Worm (Caenorhabditis elegans) whole organism, L4 larva: Measurements from ENCODE around the gene smc-5.
A peak's percentile ranks its signal among the peaks of the same experiment; 100 is the strongest.

ENCODE experiments used
- D1046.2 ChIP-seq: fragments of 200-800 bp; sonication (Bioruptor generic); IDR thresholded peaks from 2 replicates; pipeline ENCODE4 v1.3.6; 2022; ENCODE audit warnings: missing genetic modification characterization, missing compliant biosample characterization
- F37D6.2 ChIP-seq: sonication (generic microtip); optimal IDR thresholded peaks from 2 replicates; lab custom pipeline; 2016; ENCODE audit warnings: mild to moderate bottlenecking, missing genetic modification characterization, missing compliant biosample characterization
- T20F7.1 ChIP-seq: fragments of 200-800 bp; sonication (Bioruptor generic); optimal IDR thresholded peaks from 2 replicates; lab custom pipeline; 2018; ENCODE audit warnings: mild to moderate bottlenecking, missing genetic modification characterization, missing compliant biosample characterization
- T26A8.4 ChIP-seq: fragments of 200-800 bp; sonication (Bioruptor generic); IDR thresholded peaks from 2 replicates; pipeline ENCODE4 v1.3.6; 2022; ENCODE audit warnings: missing genetic modification characterization, missing compliant biosample characterization
- Y105C5A.15 ChIP-seq: fragments of 200-800 bp; sonication (Bioruptor generic); IDR thresholded peaks from 2 replicates; pipeline ENCODE4 v1.3.6; 2022; ENCODE audit warnings: missing genetic modification characterization, missing compliant biosample characterization
- aly-2 ChIP-seq: sonication (generic microtip); optimal IDR thresholded peaks from 2 replicates; lab custom pipeline; 2018; ENCODE audit warnings: missing biosample characterization, missing genetic modification characterization
- ama-1 ChIP-seq: fragments of 150-350 bp; optimal IDR thresholded peaks from 2 replicates; lab custom pipeline; 2014; ENCODE audit warnings: inconsistent platforms, mixed read lengths
- attf-4 ChIP-seq: sonication (generic microtip); optimal IDR thresholded peaks from 3 replicates; lab custom pipeline; 2017; ENCODE audit warnings: missing biosample characterization, missing genetic modification characterization
- ceh-32 ChIP-seq: sonication (generic microtip); optimal IDR thresholded peaks from 2 replicates; lab custom pipeline; 2016; ENCODE audit warnings: mild to moderate bottlenecking, missing genetic modification characterization, missing compliant biosample characterization; ENCODE audit not compliant: poor library complexity
- ceh-62 ChIP-seq: sonication (generic microtip); optimal IDR thresholded peaks from 2 replicates; lab custom pipeline; 2017; ENCODE audit warnings: missing biosample characterization, missing genetic modification characterization
- ctbp-1 ChIP-seq: fragments of 200-800 bp; sonication (Bioruptor generic); IDR thresholded peaks from 2 replicates; pipeline ENCODE4 v1.3.6; 2022; ENCODE audit warnings: missing genetic modification reagents, missing genetic modification characterization, missing compliant biosample characterization
- daf-16 ChIP-seq, 3 experiments: sonication (generic microtip); optimal IDR thresholded peaks; 2 replicates each; lab custom pipeline; 2016 to 2017; ENCODE audit warnings: missing genetic modification characterization in 3 of 3, missing genetic modification reagents in 3 of 3, mild to moderate bottlenecking in 2 of 3, missing compliant biosample characterization in 2 of 3, missing biosample characterization in 1 of 3, moderate library complexity in 1 of 3
- dmd-6 ChIP-seq: fragments of 200-800 bp; sonication (Bioruptor generic); IDR thresholded peaks from 2 replicates; pipeline ENCODE4 v1.3.6; 2022; ENCODE audit warnings: missing genetic modification reagents, missing genetic modification characterization, missing compliant biosample characterization
- dmd-8 ChIP-seq: fragments of 200-800 bp; sonication (Bioruptor generic); IDR thresholded peaks from 2 replicates; pipeline ENCODE4 v1.3.6; 2022; ENCODE audit warnings: missing genetic modification characterization, missing compliant biosample characterization
- dmd-9 ChIP-seq: fragments of 200-800 bp; sonication (Bioruptor generic); IDR thresholded peaks from 2 replicates; pipeline ENCODE4 v1.3.6; 2022; ENCODE audit warnings: missing genetic modification reagents, missing genetic modification characterization, missing compliant biosample characterization
- dpl-1 ChIP-seq: fragments of 150-350 bp; optimal IDR thresholded peaks from 2 replicates; lab custom pipeline; 2014; ENCODE audit warnings: missing biosample characterization, missing genetic modification reagents, missing genetic modification characterization
- dve-1 ChIP-seq: sonication (generic microtip); optimal IDR thresholded peaks from 2 replicates; lab custom pipeline; 2017; ENCODE audit warnings: antibody characterized with exemption, mild to moderate bottlenecking, missing genetic modification characterization, missing compliant biosample characterization; ENCODE audit not compliant: insufficient read depth
- fos-1 ChIP-seq: fragments of 150-350 bp; optimal IDR thresholded peaks from 2 replicates; lab custom pipeline; 2014; ENCODE audit warnings: missing biosample characterization, missing genetic modification characterization
- hif-1 ChIP-seq, 2 experiments: sonication (generic microtip); optimal IDR thresholded peaks; 2 replicates each; lab custom pipeline; 2016 to 2017; ENCODE audit warnings: missing compliant biosample characterization in 2 of 2, missing genetic modification characterization in 2 of 2, missing genetic modification reagents in 2 of 2, missing genotype in 2 of 2, mild to moderate bottlenecking in 1 of 2
- hlh-11 ChIP-seq: fragments of 200-800 bp; sonication (Bioruptor generic); optimal IDR thresholded peaks from 2 replicates; lab custom pipeline; 2018; ENCODE audit warnings: mild to moderate bottlenecking, missing genetic modification characterization, missing compliant biosample characterization
- hlh-30 ChIP-seq: sonication (generic microtip); optimal IDR thresholded peaks from 2 replicates; lab custom pipeline; 2017; ENCODE audit warnings: antibody characterized with exemption, mild to moderate bottlenecking, missing genetic modification characterization, missing compliant biosample characterization; ENCODE audit not compliant: insufficient read depth
- hmg-1.1 ChIP-seq: fragments of 200-800 bp; sonication (Bioruptor generic); IDR thresholded peaks from 2 replicates; pipeline ENCODE4 v1.3.6; 2022; ENCODE audit warnings: missing genetic modification reagents, missing genetic modification characterization, missing compliant biosample characterization
- lim-7 ChIP-seq: fragments of 200-800 bp; sonication (Bioruptor generic); IDR thresholded peaks from 2 replicates; pipeline ENCODE4 v1.3.6; 2022; ENCODE audit warnings: missing genetic modification characterization, missing compliant biosample characterization
- mdl-1 ChIP-seq, 2 experiments: fragments of 150-350 bp in 1 of 2; sonication (generic microtip) in 1 of 2; optimal IDR thresholded peaks; 2 replicates each; lab custom pipeline; 2014 to 2017; ENCODE audit warnings: missing biosample characterization in 2 of 2, missing genetic modification characterization in 2 of 2
- mes-2 ChIP-seq: sonication (generic microtip); optimal IDR thresholded peaks from 2 replicates; lab custom pipeline; 2016; ENCODE audit warnings: missing genotype, mild to moderate bottlenecking, missing genetic modification characterization, missing compliant biosample characterization; ENCODE audit not compliant: poor library complexity, severe bottlenecking
- nhr-11 ChIP-seq: fragments of 150-350 bp; optimal IDR thresholded peaks from 2 replicates; lab custom pipeline; 2014; ENCODE audit warnings: missing biosample characterization, missing genetic modification characterization
- nhr-111 ChIP-seq: fragments of 200-800 bp; sonication (Bioruptor generic); optimal IDR thresholded peaks from 2 replicates; lab custom pipeline; 2018; ENCODE audit warnings: mild to moderate bottlenecking, missing genetic modification characterization, missing compliant biosample characterization
- nhr-237 ChIP-seq: sonication (generic microtip); optimal IDR thresholded peaks from 2 replicates; lab custom pipeline; 2017; ENCODE audit warnings: missing biosample characterization, missing genetic modification characterization
- nhr-41 ChIP-seq: fragments of 200-800 bp; sonication (Bioruptor generic); IDR thresholded peaks from 2 replicates; pipeline ENCODE4 v1.3.6; 2022; ENCODE audit warnings: missing genetic modification reagents, missing genetic modification characterization, missing compliant biosample characterization
- nhr-77 ChIP-seq: fragments of 150-350 bp; optimal IDR thresholded peaks from 2 replicates; lab custom pipeline; 2014; ENCODE audit warnings: missing biosample characterization, missing genetic modification characterization
- pha-4 ChIP-seq, 2 experiments: fragments of 150-350 bp in 1 of 2; fragments of 200-800 bp in 1 of 2; sonication (Bioruptor generic) in 1 of 2; IDR thresholded peaks in 1 of 2; optimal IDR thresholded peaks in 1 of 2; 2 replicates each; pipeline versions ENCODE4 v1.3.6 to Lab custom; 2014 to 2022; ENCODE audit warnings: missing genetic modification characterization in 2 of 2, missing genetic modification reagents in 2 of 2, missing biosample characterization in 1 of 2, missing compliant biosample characterization in 1 of 2
- php-3 ChIP-seq: fragments of 200-800 bp; sonication (Bioruptor generic); IDR thresholded peaks from 2 replicates; pipeline ENCODE4 v1.3.6; 2022; ENCODE audit warnings: missing genetic modification reagents, missing genetic modification characterization, missing compliant biosample characterization
- pqm-1 ChIP-seq: sonication (generic microtip); optimal IDR thresholded peaks from 2 replicates; lab custom pipeline; 2017; ENCODE audit warnings: missing biosample characterization, missing genetic modification characterization
- rbr-2 ChIP-seq: sonication (generic microtip); optimal IDR thresholded peaks from 2 replicates; lab custom pipeline; 2016; ENCODE audit warnings: missing genotype, missing genetic modification characterization, missing compliant biosample characterization
- spr-1 ChIP-seq: sonication (generic microtip); optimal IDR thresholded peaks from 2 replicates; lab custom pipeline; 2016; ENCODE audit warnings: mild to moderate bottlenecking, missing genetic modification characterization, missing compliant biosample characterization
- spr-3 ChIP-seq: fragments of 200-800 bp; sonication (Bioruptor generic); optimal IDR thresholded peaks from 2 replicates; lab custom pipeline; 2018; ENCODE audit warnings: mild to moderate bottlenecking, missing genetic modification characterization, missing compliant biosample characterization
- unc-130 ChIP-seq: sonication (generic microtip); optimal IDR thresholded peaks from 2 replicates; lab custom pipeline; 2016; ENCODE audit warnings: missing genetic modification reagents, missing genetic modification characterization, missing compliant biosample characterization
- vab-7 ChIP-seq: fragments of 200-800 bp; sonication (Bioruptor generic); IDR thresholded peaks from 2 replicates; pipeline ENCODE4 v1.3.6; 2022; ENCODE audit warnings: missing genetic modification reagents, missing genetic modification characterization, missing compliant biosample characterization
- zfp-2 ChIP-seq: sonication (generic microtip); optimal IDR thresholded peaks from 2 replicates; lab custom pipeline; 2016; ENCODE audit warnings: mild to moderate bottlenecking, missing genetic modification characterization, missing compliant biosample characterization
- zfp-3 ChIP-seq: fragments of 200-800 bp; sonication (Bioruptor generic); conservative IDR thresholded peaks from 2 replicates; pipeline ENCODE4 v1.3.6; 2022; ENCODE audit warnings: missing genetic modification reagents, missing genetic modification characterization, missing compliant biosample characterization
- zip-2 ChIP-seq: fragments of 150-350 bp; optimal IDR thresholded peaks from 2 replicates; lab custom pipeline; 2014; ENCODE audit warnings: missing biosample characterization, missing genetic modification characterization
- ztf-11 ChIP-seq: fragments of 150-350 bp; optimal IDR thresholded peaks from 2 replicates; lab custom pipeline; 2014; ENCODE audit warnings: missing biosample characterization, missing genetic modification characterization

The smc-5 gene

DNA sequence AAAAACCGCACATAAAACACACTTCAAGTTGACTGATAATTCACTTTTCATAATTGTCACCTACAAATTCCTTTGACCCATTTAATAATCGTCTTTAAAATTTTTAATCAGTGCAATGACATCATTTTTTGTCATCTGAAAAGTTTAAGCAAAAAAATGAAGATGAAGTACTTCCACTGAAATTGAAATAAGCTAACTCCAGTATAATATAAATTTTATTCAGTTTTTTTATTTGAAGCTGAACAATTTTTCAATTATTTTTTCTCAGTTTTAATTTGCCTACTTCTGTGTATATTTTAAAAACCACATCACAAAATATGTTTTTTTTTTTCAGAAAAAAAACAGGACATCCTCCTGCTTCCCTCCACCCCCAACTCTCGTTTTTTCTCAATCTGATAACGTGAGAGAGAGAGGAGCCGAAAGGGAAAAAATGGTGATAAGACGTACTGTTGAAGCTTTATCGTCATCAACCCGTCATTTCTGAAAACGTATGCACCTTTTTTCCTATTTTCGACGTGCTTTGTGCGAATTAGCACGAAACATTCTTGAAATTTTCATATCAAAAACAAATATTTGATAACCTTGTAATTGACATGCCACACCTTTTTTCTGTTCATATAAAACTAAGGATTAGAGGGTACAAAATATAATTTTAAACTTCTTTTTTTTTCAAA lies 42.0 kb downstream of the smc-5 start, which contains the start of the genes C04G6.11 and mpk-2 (continued):
- TF ChIP-seq nhr-111 (no peak), aly-2 (tag; lab: Kevin White, UChicago) (no peak), pqm-1 (peak; percentile 69), ztf-11 (tag; lab: Kevin White, UChicago) (no peak), hmg-1.1 (GFP tag; lab: Robert Waterston, UW) (no peak), zfp-2 (tag; lab: Kevin White, UChicago) (no peak), daf-16 (GFP tag; optimal IDR thresholded peaks at IDR 0.05; lab: Kevin White, UChicago) (peak in 1 of 2 experiments; percentile 69), daf-16 (tag; optimal IDR thresholded peaks at IDR 0.05; lab: Kevin White, UChicago) (peak; percentile 66), Y105C5A.15 (GFP tag; lab: Robert Waterston, UW) (no peak), ama-1 (lab: Kevin White, UChicago) (no peak), hlh-30 (tag; lab: Kevin White, UChicago) (no peak), spr-3 (GFP tag; lab: Kevin White, UChicago) (no peak), attf-4 (tag; lab: Kevin White, UChicago) (no peak), php-3 (GFP tag; lab: Robert Waterston, UW) (no peak), dmd-9 (GFP tag; lab: Robert Waterston, UW) (no peak), nhr-41 (no peak), ctbp-1 (GFP tag; lab: Robert Waterston, UW) (no peak), dmd-8 (GFP tag; lab: Robert Waterston, UW) (no peak), mdl-1 (tag; optimal IDR thresholded peaks at IDR 0.05; lab: Kevin White, UChicago) (peak in 1 of 2 experiments; percentile 9), vab-7 (GFP tag; lab: Robert Waterston, UW) (no peak), dmd-6 (GFP tag; lab: Robert Waterston, UW) (peak; percentile 97), zip-2 (tag; lab: Kevin White, UChicago) (no peak), hif-1 (tag; optimal IDR thresholded peaks at IDR 0.05; lab: Kevin White, UChicago) (peak in 1 of 2 experiments; percentile 20), unc-130 (GFP tag; lab: Kevin White, UChicago) (no peak), spr-1 (tag; lab: Kevin White, UChicago) (no peak), T26A8.4 (GFP tag; lab: Robert Waterston, UW) (no peak), F37D6.2 (tag; lab: Kevin White, UChicago) (no peak), ceh-62 (tag; lab: Kevin White, UChicago) (no peak), ceh-32 (no peak), nhr-77 (tag; lab: Kevin White, UChicago) (peak; percentile 44), mes-2 (tag; lab: Kevin White, UChicago) (no peak), D1046.2 (GFP tag; lab: Robert Waterston, UW) (no peak), zfp-3 (GFP tag; lab: Robert Waterston, UW) (no peak), nhr-237 (tag; lab: Kevin White, UChicago) (no peak), lim-7 (no peak), fos-1 (tag; lab: Kevin White, UChicago) (no peak), hlh-11 (tag; lab: Kevin White, UChicago) (peak; percentile 82), T20F7.1 (GFP tag; lab: Kevin White, UChicago) (peak; percentile 45), pha-4 (GFP tag; IDR thresholded peaks at IDR 0.05; lab: Robert Waterston, UW) (no peak), pha-4 (tag; optimal IDR thresholded peaks at IDR 0.05; lab: Kevin White, UChicago) (no peak), dve-1 (tag; lab: Kevin White, UChicago) (peak; percentile 64), rbr-2 (tag; lab: Kevin White, UChicago) (no peak), nhr-11 (no peak), dpl-1 (no peak)
